Worm (Caenorhabditis elegans) whole organism, young adult: ENCODE results near the gene gdh-1.

Experiments
- B0035.1 ChIP-seq: sonication (generic microtip); optimal IDR thresholded peaks from 2 replicates; lab custom pipeline; 2016; ENCODE audit warnings: missing genetic modification characterization, mild to moderate bottlenecking, missing compliant biosample characterization, missing genotype, missing genetic modification reagents
- B0261.1 ChIP-seq: sonication (generic microtip); optimal IDR thresholded peaks from 2 replicates; lab custom pipeline; 2016; ENCODE audit warnings: mild to moderate bottlenecking, missing genetic modification characterization, moderate library complexity, missing compliant biosample characterization
- B0336.3 ChIP-seq: fragments of 200-800 bp; sonication (Bioruptor generic); IDR thresholded peaks from 2 replicates; pipeline ENCODE4 v1.3.6; 2022; ENCODE audit warnings: missing genetic modification characterization, missing compliant biosample characterization
- C06A6.2 ChIP-seq: fragments of 200-800 bp; sonication (Bioruptor generic); conservative IDR thresholded peaks from 2 replicates; pipeline ENCODE4 v1.3.6; 2022; ENCODE audit warnings: missing genetic modification characterization, missing compliant biosample characterization
- C17E4.6 ChIP-seq: fragments of 200-800 bp; sonication (Bioruptor generic); IDR thresholded peaks from 2 replicates; pipeline ENCODE4 v1.3.6; 2022; ENCODE audit warnings: missing genetic modification reagents, missing genetic modification characterization, missing compliant biosample characterization
- F37B4.10 ChIP-seq: fragments of 200-800 bp; sonication (Bioruptor generic); IDR thresholded peaks from 2 replicates; pipeline ENCODE4 v1.3.6; 2022; ENCODE audit warnings: missing genetic modification characterization, missing compliant biosample characterization
- F55B11.4 ChIP-seq: sonication (generic microtip); optimal IDR thresholded peaks from 2 replicates; lab custom pipeline; 2016; ENCODE audit warnings: missing compliant biosample characterization, missing genetic modification characterization, borderline replicate concordance; ENCODE audit not compliant: insufficient read depth
- F57A8.1 ChIP-seq: fragments of 200-800 bp; sonication (Bioruptor generic); optimal IDR thresholded peaks from 2 replicates; lab custom pipeline; 2018; ENCODE audit warnings: mild to moderate bottlenecking, missing genetic modification characterization, moderate library complexity, missing compliant biosample characterization
- F57C9.4 ChIP-seq: sonication (generic microtip); optimal IDR thresholded peaks from 2 replicates; lab custom pipeline; 2017; ENCODE audit warnings: mild to moderate bottlenecking, missing genetic modification characterization, missing compliant biosample characterization
- K11D2.4 ChIP-seq: fragments of 200-800 bp; sonication (Bioruptor generic); IDR thresholded peaks from 2 replicates; pipeline ENCODE4 v1.3.6; 2022; ENCODE audit warnings: missing genetic modification reagents, missing genetic modification characterization, missing compliant biosample characterization
- K12H6.12 ChIP-seq: fragments of 200-800 bp; sonication (Bioruptor generic); optimal IDR thresholded peaks from 2 replicates; lab custom pipeline; 2018; ENCODE audit warnings: mild to moderate bottlenecking, missing genetic modification characterization, missing compliant biosample characterization
- Y56A3A.18 ChIP-seq: fragments of 200-800 bp; sonication (Bioruptor generic); IDR thresholded peaks from 2 replicates; pipeline ENCODE4 v1.3.6; 2022; ENCODE audit warnings: missing genetic modification reagents, missing genetic modification characterization, missing compliant biosample characterization
- Y95B8A.8 ChIP-seq: fragments of 200-800 bp; sonication (Bioruptor generic); IDR thresholded peaks from 2 replicates; pipeline ENCODE4 v1.3.6; 2022; ENCODE audit warnings: missing genetic modification reagents, missing genetic modification characterization, missing compliant biosample characterization
- ZK185.1 ChIP-seq: sonication (generic microtip); optimal IDR thresholded peaks from 2 replicates; lab custom pipeline; 2016; ENCODE audit warnings: mild to moderate bottlenecking, missing genetic modification characterization, missing compliant biosample characterization; ENCODE audit not compliant: poor library complexity, severe bottlenecking
- akir-1 ChIP-seq: fragments of 200-800 bp; sonication (Bioruptor generic); optimal IDR thresholded peaks from 2 replicates; lab custom pipeline; 2018; ENCODE audit warnings: mild to moderate bottlenecking, missing genetic modification characterization, moderate library complexity, missing compliant biosample characterization
- atf-7 ChIP-seq: sonication (generic microtip); optimal IDR thresholded peaks from 2 replicates; lab custom pipeline; 2017; ENCODE audit warnings: mild to moderate bottlenecking, missing genetic modification characterization, missing compliant biosample characterization
- attf-5 ChIP-seq: fragments of 200-800 bp; sonication (Bioruptor generic); optimal IDR thresholded peaks from 2 replicates; lab custom pipeline; 2018; ENCODE audit warnings: mild to moderate bottlenecking, missing genetic modification characterization, missing compliant biosample characterization
- cebp-2 ChIP-seq: fragments of 200-800 bp; sonication (Bioruptor generic); IDR thresholded peaks from 2 replicates; pipeline ENCODE4 v1.3.6; 2022; ENCODE audit warnings: missing genetic modification characterization, missing compliant biosample characterization
- ceh-100 ChIP-seq: fragments of 200-800 bp; sonication (Bioruptor generic); IDR thresholded peaks from 2 replicates; pipeline ENCODE4 v1.3.6; 2022; ENCODE audit warnings: missing genetic modification reagents, missing genetic modification characterization, missing compliant biosample characterization
- ceh-58 ChIP-seq: fragments of 200-800 bp; sonication (Bioruptor generic); IDR thresholded peaks from 2 replicates; pipeline ENCODE4 v1.3.6; 2022; ENCODE audit warnings: missing genetic modification characterization, missing compliant biosample characterization
- die-1 ChIP-seq: sonication (generic microtip); optimal IDR thresholded peaks from 2 replicates; lab custom pipeline; 2016; ENCODE audit warnings: missing genotype, mild to moderate bottlenecking, missing genetic modification characterization, missing compliant biosample characterization
- dpl-1 ChIP-seq: fragments of 150-350 bp; optimal IDR thresholded peaks from 2 replicates; lab custom pipeline; 2014; ENCODE audit warnings: missing biosample characterization, missing genetic modification reagents, missing genetic modification characterization
- efl-1 ChIP-seq: fragments of 150-350 bp; optimal IDR thresholded peaks from 2 replicates; lab custom pipeline; 2014; ENCODE audit warnings: missing biosample characterization, missing genetic modification reagents, missing genetic modification characterization
- ets-4 ChIP-seq: fragments of 200-800 bp; sonication (Bioruptor generic); optimal IDR thresholded peaks from 2 replicates; lab custom pipeline; 2018; ENCODE audit warnings: mild to moderate bottlenecking, missing genetic modification characterization, missing compliant biosample characterization
- gei-17 ChIP-seq: fragments of 200-800 bp; sonication (Bioruptor generic); optimal IDR thresholded peaks from 2 replicates; lab custom pipeline; 2018; ENCODE audit warnings: mild to moderate bottlenecking, missing genetic modification characterization, missing compliant biosample characterization
- hmg-1.2 ChIP-seq: fragments of 200-800 bp; sonication (Bioruptor generic); IDR thresholded peaks from 2 replicates; pipeline ENCODE4 v1.3.6; 2022; ENCODE audit warnings: missing genetic modification reagents, missing genetic modification characterization, missing compliant biosample characterization
- hsf-1 ChIP-seq: fragments of 200-800 bp; sonication (Bioruptor generic); IDR thresholded peaks from 2 replicates; pipeline ENCODE4 v1.3.6; 2022; ENCODE audit warnings: missing genetic modification reagents, missing genetic modification characterization, missing compliant biosample characterization
- lag-1 ChIP-seq: fragments of 200-800 bp; sonication (Bioruptor generic); IDR thresholded peaks from 2 replicates; pipeline ENCODE4 v1.3.6; 2022; ENCODE audit warnings: missing genetic modification reagents, missing genetic modification characterization, missing compliant biosample characterization
- let-526 ChIP-seq: fragments of 200-800 bp; sonication (Bioruptor generic); IDR thresholded peaks from 2 replicates; pipeline ENCODE4 v1.3.6; 2022; ENCODE audit warnings: missing genetic modification reagents, missing genetic modification characterization, missing compliant biosample characterization
- lin-26 ChIP-seq: fragments of 200-800 bp; sonication (Bioruptor generic); IDR thresholded peaks from 2 replicates; pipeline ENCODE4 v1.3.6; 2022; ENCODE audit warnings: missing genetic modification reagents, missing genetic modification characterization, missing compliant biosample characterization
- lir-1 ChIP-seq: fragments of 200-800 bp; sonication (Bioruptor generic); conservative IDR thresholded peaks from 2 replicates; pipeline ENCODE4 v1.3.6; 2022; ENCODE audit warnings: missing genetic modification reagents, missing genetic modification characterization, missing compliant biosample characterization
- madf-3 ChIP-seq: fragments of 200-800 bp; sonication (Bioruptor generic); IDR thresholded peaks from 2 replicates; pipeline ENCODE4 v1.3.6; 2022; ENCODE audit warnings: missing genetic modification reagents, missing genetic modification characterization, missing compliant biosample characterization
- mel-28 ChIP-seq: sonication (generic microtip); optimal IDR thresholded peaks from 2 replicates; lab custom pipeline; 2016; ENCODE audit warnings: borderline replicate concordance, mild to moderate bottlenecking, missing genetic modification characterization, missing compliant biosample characterization
- mxl-1 ChIP-seq: sonication (generic microtip); optimal IDR thresholded peaks from 2 replicates; lab custom pipeline; 2016; ENCODE audit warnings: missing genetic modification characterization, missing compliant biosample characterization
- nfya-2 ChIP-seq: fragments of 200-800 bp; sonication (Bioruptor generic); IDR thresholded peaks from 2 replicates; pipeline ENCODE4 v1.3.6; 2022; ENCODE audit warnings: missing genetic modification reagents, missing genetic modification characterization, missing compliant biosample characterization
- nhr-179 ChIP-seq: sonication (generic microtip); optimal IDR thresholded peaks from 2 replicates; lab custom pipeline; 2016; ENCODE audit warnings: mild to moderate bottlenecking, missing genetic modification characterization, missing compliant biosample characterization
- nhr-80 ChIP-seq: sonication (generic microtip); optimal IDR thresholded peaks from 2 replicates; lab custom pipeline; 2016; ENCODE audit warnings: missing genetic modification characterization, missing compliant biosample characterization
- nhr-90 ChIP-seq: sonication (generic microtip); optimal IDR thresholded peaks from 2 replicates; lab custom pipeline; 2016; ENCODE audit warnings: missing genotype, mild to moderate bottlenecking, missing genetic modification characterization, missing compliant biosample characterization
- rec-8 ChIP-seq, 2 experiments: sonication (generic microtip); optimal IDR thresholded peaks; 2 replicates each; lab custom pipeline; 2016; ENCODE audit warnings: mild to moderate bottlenecking in 2 of 2, missing genetic modification characterization in 2 of 2, missing genetic modification reagents in 2 of 2, missing genotype in 2 of 2, missing biosample characterization in 1 of 2, missing compliant biosample characterization in 1 of 2, moderate library complexity in 1 of 2
- repo-1 ChIP-seq: sonication (generic microtip); optimal IDR thresholded peaks from 2 replicates; lab custom pipeline; 2017; ENCODE audit warnings: mild to moderate bottlenecking, missing genetic modification characterization, missing compliant biosample characterization
- sdz-38 ChIP-seq: sonication (generic microtip); optimal IDR thresholded peaks from 2 replicates; lab custom pipeline; 2016; ENCODE audit warnings: missing genotype, missing genetic modification characterization, missing compliant biosample characterization
- snpc-1.3 ChIP-seq: sonication (generic microtip); optimal IDR thresholded peaks from 2 replicates; lab custom pipeline; 2017; ENCODE audit warnings: missing genetic modification characterization, mild to moderate bottlenecking, missing compliant biosample characterization, antibody characterized with exemption, moderate library complexity, missing genotype, missing genetic modification reagents; ENCODE audit not compliant: insufficient read depth
- tlf-1 ChIP-seq: fragments of 200-800 bp; sonication (Bioruptor generic); optimal IDR thresholded peaks from 2 replicates; lab custom pipeline; 2018; ENCODE audit warnings: mild to moderate bottlenecking, missing genetic modification characterization, missing compliant biosample characterization
- unc-130 ChIP-seq: sonication (generic microtip); optimal IDR thresholded peaks from 2 replicates; lab custom pipeline; 2016; ENCODE audit warnings: missing genetic modification reagents, missing genetic modification characterization, missing compliant biosample characterization
- unc-62 ChIP-seq: fragments of 150-350 bp; optimal IDR thresholded peaks from 2 replicates; lab custom pipeline; 2014; ENCODE audit warnings: missing biosample characterization, missing genetic modification reagents, missing genetic modification characterization
- zfh-2 ChIP-seq: fragments of 200-800 bp; sonication (Bioruptor generic); conservative IDR thresholded peaks from 2 replicates; pipeline ENCODE4 v1.3.6; 2022; ENCODE audit warnings: missing genetic modification reagents, missing genetic modification characterization, missing compliant biosample characterization
- ztf-18 ChIP-seq: sonication (generic microtip); optimal IDR thresholded peaks from 2 replicates; lab custom pipeline; 2016; ENCODE audit warnings: missing genotype, mild to moderate bottlenecking, missing genetic modification characterization, missing compliant biosample characterization
- ztf-26 ChIP-seq: sonication (generic microtip); optimal IDR thresholded peaks from 2 replicates; lab custom pipeline; 2017; ENCODE audit warnings: missing genetic modification characterization, missing compliant biosample characterization

The gdh-1 gene

ce11 chrIV:11913295-11913940 lies 39.6 kb upstream of the gdh-1 start:
- peak; percentile 78 for TF ChIP-seq atf-7
- no peak for TF ChIP-seq F37B4.10 (GFP tag; lab: Robert Waterston, UW)
- peak; percentile 33; the same call in 1 of the 2 replicates for TF ChIP-seq hmg-1.2 (GFP tag; lab: Robert Waterston, UW)
- no peak for TF ChIP-seq mxl-1
- TF ChIP-seq nhr-90 (tag; lab: Kevin White, UChicago), result peak; percentile 61
- peak; percentile 34 for TF ChIP-seq ztf-26 (tag; lab: Kevin White, UChicago)
- no peak for TF ChIP-seq mel-28 (tag; lab: Kevin White, UChicago)
- TF ChIP-seq F57C9.4 (tag; lab: Kevin White, UChicago), result no peak
- no peak for TF ChIP-seq ZK185.1 (tag; lab: Kevin White, UChicago)
- no peak for TF ChIP-seq C17E4.6 (GFP tag; lab: Robert Waterston, UW)
- peak; percentile 34 for TF ChIP-seq nhr-80 (tag; lab: Kevin White, UChicago)
- TF ChIP-seq F57A8.1 (GFP tag; lab: Kevin White, UChicago), result no peak
- TF ChIP-seq efl-1 (GFP tag; lab: Kevin White, UChicago), result no peak
- TF ChIP-seq ceh-100 (GFP tag; lab: Robert Waterston, UW), result peak; percentile 22; the same call in 1 of the 2 replicates
- peak; percentile 68 for TF ChIP-seq repo-1 (tag; lab: Kevin White, UChicago)
- TF ChIP-seq rec-8 (tag; optimal IDR thresholded peaks at IDR 0.05; lab: Kevin White, UChicago), result no peak
- no peak for TF ChIP-seq unc-130 (GFP tag; lab: Kevin White, UChicago)
- peak; percentile 38 for TF ChIP-seq tlf-1
- no peak for TF ChIP-seq lir-1 (GFP tag; lab: Robert Waterston, UW)
- TF ChIP-seq ceh-58 (GFP tag; lab: Robert Waterston, UW), result 0 out of 2 replicates have a peak, but pooled peaks have one; percentile 8
- TF ChIP-seq nhr-179 (tag; lab: Kevin White, UChicago), result no peak
- TF ChIP-seq lag-1 (GFP tag; lab: Robert Waterston, UW), result no peak
- TF ChIP-seq B0336.3 (GFP tag; lab: Robert Waterston, UW), result peak; percentile 87
- TF ChIP-seq sdz-38 (tag; lab: Kevin White, UChicago), result no peak
- peak; percentile 80; the same call in 1 of the 2 replicates for TF ChIP-seq Y56A3A.18 (GFP tag; lab: Robert Waterston, UW)
- TF ChIP-seq hsf-1 (GFP tag; lab: Robert Waterston, UW), result peak; percentile 12; the same call in 1 of the 2 replicates
- no peak for TF ChIP-seq lin-26 (GFP tag; lab: Robert Waterston, UW)
- TF ChIP-seq unc-62 (GFP tag; lab: Kevin White, UChicago), result no peak
- TF ChIP-seq ets-4 (GFP tag; lab: Kevin White, UChicago), result no peak
- no peak for TF ChIP-seq K12H6.12 (tag; lab: Kevin White, UChicago)
- no peak for TF ChIP-seq ztf-18 (tag; lab: Kevin White, UChicago)
- no peak for TF ChIP-seq let-526 (GFP tag; lab: Robert Waterston, UW)
- TF ChIP-seq K11D2.4, result peak; percentile 43; the same call in 1 of the 2 replicates
- TF ChIP-seq F55B11.4, result no peak
- no peak; the same call in 1 of the 2 replicates for TF ChIP-seq C06A6.2 (GFP tag; lab: Robert Waterston, UW)
- no peak for TF ChIP-seq cebp-2 (GFP tag; lab: Robert Waterston, UW)
- no peak for TF ChIP-seq zfh-2
- TF ChIP-seq gei-17 (GFP tag; lab: Kevin White, UChicago), result peak; percentile 26
- TF ChIP-seq die-1 (tag; lab: Kevin White, UChicago), result no peak
- no peak for TF ChIP-seq B0261.1 (tag; lab: Kevin White, UChicago)
- 0 out of 2 replicates have a peak, but pooled peaks have one; percentile 40 for TF ChIP-seq madf-3
- TF ChIP-seq attf-5, result no peak
- TF ChIP-seq dpl-1 (GFP tag; lab: Kevin White, UChicago), result no peak
- peak; percentile 21; the same call in 1 of the 2 replicates for TF ChIP-seq Y95B8A.8
- TF ChIP-seq akir-1 (GFP tag; lab: Kevin White, UChicago), result no peak
- no peak for TF ChIP-seq B0035.1
- TF ChIP-seq snpc-1.3 (tag; lab: Kevin White, UChicago), result no peak
- no peak for TF ChIP-seq nfya-2 (GFP tag; lab: Robert Waterston, UW)
